Fruit fly (Drosophila melanogaster): Measurements from ENCODE around the gene robo3.

- no peak for TF ChIP-seq EcR (GFP tag; optimal IDR thresholded peaks at IDR 0.05)
- no peak for TF ChIP-seq psq (optimal IDR thresholded peaks at IDR 0.05)
- no peak for TF ChIP-seq CG8478 (optimal IDR thresholded peaks at IDR 0.05)
- TF ChIP-seq pan (optimal IDR thresholded peaks at IDR 0.05): no peak
- no peak for TF ChIP-seq usp (GFP tag; optimal IDR thresholded peaks at IDR 0.05)
These were observed 42.6 kb upstream of the robo3 start for dm6 chr2L:1213587-1213986.
